Fruit fly (Drosophila melanogaster) whole organism, embryonic: ENCODE results near the gene Dlip2.

Source experiments
- CG17385 ChIP-seq: fragments of 200-800 bp; sonication (Bioruptor generic); optimal IDR thresholded peaks from 3 replicates; lab custom pipeline; 2018; ENCODE audit warnings: missing biosample characterization, mild to moderate bottlenecking, missing genetic modification characterization
- Ssrp ChIP-seq: fragments of 200-800 bp; sonication (Bioruptor generic); optimal IDR thresholded peaks from 2 replicates; lab custom pipeline; 2018; ENCODE audit warnings: missing biosample characterization, mild to moderate bottlenecking, missing genetic modification characterization, moderate library complexity
- Trl ChIP-seq, 3 experiments: fragments of >200 bp in 2 of 3; fragments of 200-800 bp in 1 of 3; sonication (Bioruptor generic) in 1 of 3; optimal IDR thresholded peaks; 2 replicates in 1 of 3; 3 replicates in 2 of 3; lab custom pipeline; 2016 to 2017; ENCODE audit warnings: missing biosample characterization in 1 of 3, missing genetic modification characterization in 1 of 3

DNA sequence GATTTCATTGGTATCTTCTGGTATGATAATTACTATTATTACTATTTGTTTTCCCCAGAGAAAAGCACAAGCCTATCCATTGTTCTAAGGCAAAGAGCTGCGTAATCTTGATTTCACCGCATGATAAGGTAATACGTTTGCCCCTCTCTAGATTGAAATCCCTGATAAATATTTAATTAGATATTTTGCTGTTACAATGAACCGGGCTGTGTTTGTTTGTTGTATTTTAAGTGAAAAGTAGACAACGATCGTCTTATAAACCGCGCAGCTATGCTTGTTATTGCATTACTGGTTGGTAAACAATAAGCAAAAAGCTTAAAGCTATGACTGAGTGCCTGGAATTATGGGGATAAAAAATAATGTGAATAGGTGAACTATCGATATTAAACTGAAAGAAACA, 49.4 kb upstream of the Dlip2 start:
- TF ChIP-seq Ssrp (tag; lab: Kevin White, UChicago), result no peak
- TF ChIP-seq Trl (optimal IDR thresholded peaks at IDR 0.05; lab: Kevin White, UChicago), result no peak
- TF ChIP-seq Trl (GFP tag; optimal IDR thresholded peaks at IDR 0.05; lab: Kevin White, UChicago), result no peak
- no peak for TF ChIP-seq CG17385
